Worm (Caenorhabditis elegans): ENCODE measurements around the gene R08E5.4.

DNA sequence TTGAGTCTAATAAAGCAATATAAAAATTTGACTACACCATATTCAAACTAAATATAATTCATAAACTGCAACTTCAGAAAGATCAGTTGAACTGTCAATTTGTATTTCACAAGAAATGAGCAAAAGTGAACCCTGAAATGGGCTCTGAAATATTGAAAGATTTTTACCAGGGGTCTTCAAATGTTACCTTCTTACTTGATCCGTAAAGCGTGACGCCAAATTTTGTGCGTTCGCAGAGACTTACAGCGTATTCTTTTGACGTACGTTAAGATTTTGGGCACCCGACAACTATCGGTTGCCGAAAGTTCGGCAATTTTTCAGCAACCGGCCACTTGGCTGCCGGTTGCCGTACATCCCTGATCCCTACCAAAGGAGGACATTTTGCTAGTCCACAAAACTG is 41.7 kb downstream of the R08E5.4 start:
- TF ChIP-seq aptf-2 (GFP tag; conservative IDR thresholded peaks at IDR 0.05) (no peak), lag-1 (GFP tag; IDR thresholded peaks at IDR 0.05) (no peak), F22D6.2 (tag; optimal IDR thresholded peaks at IDR 0.05) (no peak), T07F8.4 (tag; optimal IDR thresholded peaks at IDR 0.05) (no peak), ztf-28 (GFP tag; IDR thresholded peaks at IDR 0.05) (no peak)

All from whole organism, young adult.